Fruit fly (Drosophila melanogaster) whole organism: ENCODE measurements around the gene Usp14.

Source experiments
- Dll ChIP-seq: fragments of >200 bp; optimal IDR thresholded peaks from 2 replicates; lab custom pipeline; 2017
- pan ChIP-seq: fragments of >200 bp; optimal IDR thresholded peaks from 2 replicates; lab custom pipeline; 2017
- psq ChIP-seq: fragments of >200 bp; optimal IDR thresholded peaks from 2 replicates; lab custom pipeline; 2017
- usp ChIP-seq: fragments of >200 bp; optimal IDR thresholded peaks from 2 replicates; lab custom pipeline; 2017; ENCODE audit warnings: missing biosample characterization, missing genetic modification characterization, mixed read lengths

DNA sequence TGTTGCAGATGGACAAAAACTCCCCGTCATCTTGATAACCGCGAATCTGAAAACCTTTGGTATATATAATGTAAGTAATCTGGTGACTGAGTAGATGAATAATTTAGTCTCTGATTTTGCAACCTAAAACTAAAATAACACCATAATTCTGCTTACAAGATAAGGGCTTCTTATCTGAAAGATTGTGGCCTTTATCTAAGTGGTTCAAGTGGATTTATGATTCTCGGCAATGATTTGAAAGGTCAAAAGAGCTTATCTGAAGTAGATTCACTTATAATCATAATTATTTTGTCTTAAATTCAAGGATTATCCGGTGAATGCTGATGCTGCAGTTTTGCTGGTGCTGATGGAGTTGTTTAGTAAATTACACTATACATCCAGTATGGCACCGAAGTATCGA, 1.7 kb upstream of the Usp14 start:
- TF ChIP-seq pan (lab: Kevin White, UChicago): no peak
- TF ChIP-seq usp (GFP tag; lab: Kevin White, UChicago): no peak
- no peak for TF ChIP-seq Dll
- no peak for TF ChIP-seq psq
